Worm (Caenorhabditis elegans) whole organism, L2 larva: ENCODE measurements around the gene unc-97.

Experiments
- ama-1 ChIP-seq: fragments of 150-350 bp; optimal IDR thresholded peaks from 2 replicates; lab custom pipeline; 2018; ENCODE audit warnings: inconsistent platforms
- ceh-82 ChIP-seq: fragments of 150-350 bp; optimal IDR thresholded peaks from 2 replicates; lab custom pipeline; 2014; ENCODE audit warnings: missing biosample characterization, missing genetic modification characterization
- dmd-4 ChIP-seq: sonication (generic microtip); optimal IDR thresholded peaks from 2 replicates; lab custom pipeline; 2017; ENCODE audit warnings: missing biosample characterization, missing genetic modification characterization
- nhr-6 ChIP-seq: fragments of 150-350 bp; optimal IDR thresholded peaks from 2 replicates; lab custom pipeline; 2014; ENCODE audit warnings: missing biosample characterization, missing genetic modification characterization

DNA sequence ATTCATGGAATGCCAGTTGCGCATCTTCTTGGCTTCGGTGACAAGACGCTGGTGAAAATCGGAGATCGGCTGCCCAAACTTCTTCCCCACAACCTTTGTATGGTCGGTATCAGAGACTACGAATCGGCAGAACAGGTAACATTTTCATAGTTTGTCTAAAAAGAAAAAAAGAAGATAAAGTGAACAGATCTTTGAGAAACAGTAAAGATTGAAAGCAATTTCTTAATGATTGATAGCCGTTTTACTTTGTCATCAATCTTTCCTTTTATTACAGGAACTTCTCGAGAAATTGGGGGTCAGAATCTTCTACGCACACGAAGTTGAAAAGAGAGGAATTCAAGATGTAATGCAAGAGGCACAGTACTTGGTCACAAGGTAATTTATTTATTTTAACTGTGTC lies 38.1 kb downstream of the unc-97 start:
- TF ChIP-seq nhr-6 (tag; lab: Kevin White, UChicago): no peak
- no peak for TF ChIP-seq ceh-82 (tag; lab: Kevin White, UChicago)
- TF ChIP-seq ama-1 (lab: Kevin White, UChicago): no peak
- TF ChIP-seq dmd-4: no peak
